Fruit fly (Drosophila melanogaster) ovary, adult (tissue): ENCODE data around the gene Phlpp.

Experiments used
- CG17801 ChIP-seq: fragments of 200-800 bp; optimal IDR thresholded peaks from 2 replicates; lab custom pipeline; 2019; ENCODE audit warnings: missing biosample characterization, mild to moderate bottlenecking, missing genetic modification characterization, moderate library complexity; ENCODE audit not compliant: partially characterized antibody

Phlpp gene

dm6 chr2L:19096361-19096760 is 37.4 kb downstream of the Phlpp start:
- TF ChIP-seq CG17801 (GFP tag; lab: Kevin White, UChicago), result no peak

DNA sequence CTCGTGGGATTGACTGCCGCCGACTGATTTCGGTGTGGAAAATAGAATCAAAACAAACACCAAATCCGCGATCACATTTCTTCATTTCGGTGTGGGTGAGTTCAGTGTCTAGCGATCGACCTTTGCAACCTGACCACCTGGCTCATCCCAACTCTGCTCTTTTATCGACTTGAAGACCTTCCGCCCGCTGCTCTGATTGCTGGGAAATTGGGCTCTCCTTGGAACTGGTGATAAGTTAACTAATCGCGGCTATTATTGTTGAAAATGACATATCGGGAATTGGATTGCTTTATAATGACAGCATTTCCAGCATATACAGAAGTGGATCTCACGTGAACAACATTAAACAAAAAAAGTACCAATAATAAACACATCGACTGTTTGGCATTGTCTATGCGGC is 38.4 kb downstream of the Phlpp start:
- TF ChIP-seq CG17801 (GFP tag; lab: Kevin White, UChicago), result no peak

- no peak for TF ChIP-seq CG17801 (GFP tag; lab: Kevin White, UChicago)
These were observed 39.7 kb downstream of the Phlpp start for dm6 chr2L:19098668-19099067.

DNA sequence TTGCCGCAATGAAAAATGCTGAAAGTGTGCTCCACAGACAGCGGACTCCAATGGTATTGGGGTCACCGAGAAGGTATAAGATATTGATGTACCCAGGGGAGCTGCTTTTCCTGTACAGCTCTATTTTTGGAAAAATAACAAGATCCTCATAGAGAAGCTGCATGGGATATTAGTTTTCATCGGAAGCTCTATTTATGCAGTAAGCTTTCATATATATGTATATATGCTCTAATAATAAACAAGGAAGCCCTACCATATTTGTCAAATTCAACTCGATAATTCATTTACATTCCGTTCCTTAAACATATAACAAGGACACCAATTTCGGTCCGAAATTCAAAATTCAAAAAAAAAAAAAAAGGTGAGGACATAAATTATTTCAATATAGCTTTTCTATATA is 42.8 kb downstream of the Phlpp start, which contains the start of the genes CG17344 and CG43731:
Gene CG17344, plus strand, starts transcription at position 301 of the 400 bp plus-strand sequence.
Gene CG43731, plus strand, starts transcription at position 301 of the 400 bp plus-strand sequence.
- no peak for TF ChIP-seq CG17801 (GFP tag; lab: Kevin White, UChicago)

DNA sequence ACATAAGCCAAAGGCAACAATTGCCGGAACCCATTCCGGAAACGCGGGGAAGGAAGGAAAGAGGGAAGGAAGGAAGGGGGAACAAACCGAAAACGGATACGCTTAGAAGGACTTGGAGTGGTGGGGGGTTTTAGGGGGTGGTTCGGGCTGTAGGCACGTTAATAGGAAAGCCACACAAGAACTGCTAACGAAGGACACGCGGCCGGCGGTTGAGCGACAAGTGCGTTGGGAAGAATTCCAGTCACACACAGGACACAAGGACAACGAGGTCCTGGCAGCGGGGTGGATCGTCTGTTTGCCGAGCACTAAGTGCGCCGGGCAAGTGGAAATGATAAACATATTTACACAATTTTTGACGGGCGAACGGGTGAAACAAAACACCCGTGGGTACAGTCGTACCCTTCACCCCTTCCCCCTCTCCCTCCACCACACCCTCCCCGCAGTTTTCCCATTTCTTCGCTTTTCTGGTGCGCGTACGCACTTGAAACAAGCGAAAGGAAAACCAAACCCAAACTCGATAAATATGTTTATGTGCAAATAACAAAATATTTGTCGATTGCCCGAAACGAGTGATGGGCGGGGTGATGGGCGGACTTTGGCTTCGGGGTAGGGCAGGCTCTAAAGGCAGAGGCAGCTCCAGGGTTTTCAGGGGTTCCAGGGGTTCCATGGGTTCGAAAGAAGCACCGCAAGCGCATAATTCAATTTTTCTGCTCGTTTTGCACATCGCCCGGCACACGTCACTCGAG is 44.4 kb downstream of the Phlpp start:
- TF ChIP-seq CG17801 (GFP tag; lab: Kevin White, UChicago), result no peak

DNA sequence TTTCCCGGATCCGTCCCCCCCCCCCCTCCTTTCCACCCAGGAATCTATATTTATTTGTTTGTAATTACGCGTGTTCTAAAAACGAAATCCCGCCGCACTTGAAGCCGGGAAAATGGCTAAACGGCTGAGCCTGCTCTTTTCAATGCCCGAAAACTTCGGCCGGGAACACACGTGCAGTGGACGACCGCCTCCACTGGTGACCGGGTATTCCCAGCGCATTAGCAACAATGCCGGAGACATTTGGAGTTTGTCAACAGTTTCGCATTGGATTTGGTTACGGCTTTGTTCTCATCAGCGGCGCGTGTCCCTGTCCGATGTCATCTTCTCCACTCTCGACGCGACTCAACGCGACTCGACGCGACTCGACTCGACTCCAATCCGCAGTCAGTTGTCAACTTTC is 45.5 kb downstream of the Phlpp start:
- no peak for TF ChIP-seq CG17801 (GFP tag; lab: Kevin White, UChicago)

DNA sequence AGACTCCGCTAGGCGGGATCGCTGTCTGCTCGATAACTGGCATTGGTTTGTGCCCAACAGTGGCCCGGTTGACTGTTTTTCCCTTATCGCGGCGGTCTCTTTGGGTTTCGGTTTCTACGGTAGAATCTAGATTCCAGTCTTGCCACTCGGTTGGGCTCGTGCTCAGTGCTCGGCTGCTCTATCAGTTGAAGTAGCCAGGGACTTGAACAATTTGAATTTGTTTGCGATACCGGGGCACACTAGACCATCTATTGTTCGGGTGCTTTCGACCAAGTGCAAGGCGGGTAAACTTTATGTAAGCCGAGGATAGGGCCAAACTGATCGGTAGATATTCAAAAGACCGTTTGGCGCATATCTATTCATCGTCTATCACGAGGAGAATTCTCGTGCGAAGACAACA is 47.3 kb downstream of the Phlpp start:
- TF ChIP-seq CG17801 (GFP tag; lab: Kevin White, UChicago), result no peak

DNA sequence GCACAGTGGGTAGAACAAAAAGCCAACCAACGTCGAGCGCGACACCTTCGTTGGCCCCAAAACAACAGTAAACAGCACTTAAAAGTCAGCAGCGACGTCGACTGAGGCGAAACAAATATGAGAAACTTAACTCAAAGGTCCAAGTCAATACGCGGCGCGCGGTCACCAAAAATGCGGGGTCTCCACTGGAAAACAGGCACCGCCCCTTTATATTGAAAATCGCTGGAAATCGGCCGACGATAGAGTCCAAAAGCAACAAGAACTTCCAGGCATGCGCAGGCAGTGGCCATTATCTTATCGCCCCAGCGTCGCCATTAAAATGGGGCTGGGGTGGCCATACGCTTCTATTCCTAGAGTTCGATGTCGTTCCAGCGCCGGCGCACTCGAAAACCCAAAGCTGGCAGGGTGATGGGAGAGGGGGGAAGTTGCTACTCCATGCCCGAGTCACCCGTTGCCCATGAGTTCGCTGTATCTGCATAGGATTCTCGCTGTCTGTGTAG is 49.5 kb downstream of the Phlpp start, which contains the start of gene Lim3:
Gene Lim3, minus strand, starts transcription at position 51 of the 500 bp plus-strand sequence.
- no peak for TF ChIP-seq CG17801 (GFP tag; lab: Kevin White, UChicago)

dm6 chr2L:19109625-19110204 is 50.8 kb downstream of the Phlpp start, which contains the start of gene amd:
Gene amd, plus strand, starts transcription at chr2L:19110154.
- no peak for TF ChIP-seq CG17801 (GFP tag; lab: Kevin White, UChicago)

dm6 chr2L:19111137-19111536 is 52.2 kb downstream of the Phlpp start:
- no peak for TF ChIP-seq CG17801 (GFP tag; lab: Kevin White, UChicago)

DNA sequence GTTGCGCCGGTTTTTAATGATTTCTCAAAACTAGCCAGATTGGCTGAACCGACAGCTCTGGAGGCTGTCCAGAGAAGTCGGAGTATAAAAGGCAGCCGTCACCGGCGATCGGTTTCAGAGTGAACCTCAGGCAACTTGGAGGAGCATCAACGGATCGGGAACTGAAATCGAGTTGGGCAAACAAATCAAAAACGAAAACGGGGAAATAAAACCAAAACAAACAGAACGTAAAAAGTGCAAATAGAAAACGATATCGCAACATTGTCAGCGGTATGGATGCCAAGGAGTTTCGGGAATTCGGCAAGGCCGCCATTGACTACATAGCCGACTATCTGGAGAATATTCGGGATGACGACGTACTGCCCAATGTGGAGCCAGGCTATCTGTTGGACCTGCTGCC is 52.8 kb downstream of the Phlpp start:
- no peak for TF ChIP-seq CG17801 (GFP tag; lab: Kevin White, UChicago)

DNA sequence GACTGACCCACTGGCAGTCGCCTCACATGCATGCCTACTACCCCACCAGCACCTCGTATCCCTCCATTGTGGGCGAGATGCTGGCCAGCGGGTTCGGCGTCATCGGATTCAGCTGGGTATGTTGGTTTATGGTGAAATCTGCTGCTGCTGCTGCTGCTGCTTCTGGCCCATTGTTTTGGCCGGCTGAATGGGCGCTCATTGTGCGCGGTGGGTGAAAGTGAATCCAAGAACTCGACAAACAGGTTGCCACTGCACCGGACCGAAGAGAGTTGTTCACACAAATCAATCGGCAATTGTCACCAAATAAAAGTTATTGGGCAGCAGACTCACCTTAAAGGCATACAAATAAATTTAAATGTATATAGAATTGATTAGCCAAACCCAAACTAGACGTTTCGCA is 53.3 kb downstream of the Phlpp start:
- TF ChIP-seq CG17801 (GFP tag; lab: Kevin White, UChicago), result no peak
